Worm (Caenorhabditis elegans) whole organism, mixed stage, embryonic: ENCODE measurements around the gene T10H9.8.

Experiments
- bed-3 ChIP-seq: fragments of 200-800 bp; sonication (Bioruptor generic); optimal IDR thresholded peaks from 3 replicates; lab custom pipeline; 2018; ENCODE audit warnings: mild to moderate bottlenecking, missing genetic modification characterization, moderate library complexity, missing compliant biosample characterization
- blmp-1 ChIP-seq: fragments of 150-350 bp; optimal IDR thresholded peaks from 2 replicates; lab custom pipeline; 2014; ENCODE audit warnings: missing biosample characterization, missing genetic modification characterization
- ces-1 ChIP-seq: fragments of 150-350 bp; optimal IDR thresholded peaks from 2 replicates; lab custom pipeline; 2014; ENCODE audit warnings: missing biosample characterization, missing genetic modification reagents, missing genetic modification characterization
- drap-1 ChIP-seq: fragments of 200-800 bp; sonication (Bioruptor generic); optimal IDR thresholded peaks from 3 replicates; lab custom pipeline; 2018; ENCODE audit warnings: mild to moderate bottlenecking, missing genetic modification characterization, missing compliant biosample characterization
- elt-3 ChIP-seq: fragments of 150-350 bp; optimal IDR thresholded peaks from 2 replicates; lab custom pipeline; 2014; ENCODE audit warnings: missing biosample characterization, missing genetic modification characterization
- lin-13 ChIP-seq: fragments of 150-350 bp; optimal IDR thresholded peaks from 2 replicates; lab custom pipeline; 2014; ENCODE audit warnings: missing biosample characterization, missing genetic modification characterization
- lsy-2 ChIP-seq: fragments of 150-350 bp; optimal IDR thresholded peaks from 2 replicates; lab custom pipeline; 2014; ENCODE audit warnings: missing biosample characterization, missing genetic modification characterization
- mab-5 ChIP-seq: fragments of 150-350 bp; optimal IDR thresholded peaks from 2 replicates; lab custom pipeline; 2014; ENCODE audit warnings: missing biosample characterization, missing genetic modification characterization
- mls-2 ChIP-seq: sonication (generic microtip); optimal IDR thresholded peaks from 2 replicates; lab custom pipeline; 2016; ENCODE audit warnings: mild to moderate bottlenecking, missing genetic modification characterization, moderate library complexity, missing compliant biosample characterization
- nhr-28 ChIP-seq: fragments of 150-350 bp; optimal IDR thresholded peaks from 2 replicates; lab custom pipeline; 2014; ENCODE audit warnings: missing biosample characterization, missing genetic modification characterization
- pha-4 ChIP-seq: fragments of 150-350 bp; optimal IDR thresholded peaks from 2 replicates; lab custom pipeline; 2018; ENCODE audit warnings: missing biosample characterization, missing genetic modification reagents, missing genetic modification characterization
- snpc-4 ChIP-seq: fragments of 150-350 bp; optimal IDR thresholded peaks from 2 replicates; lab custom pipeline; 2014; ENCODE audit warnings: missing biosample characterization, missing genetic modification characterization
- unc-62 ChIP-seq: fragments of 150-350 bp; optimal IDR thresholded peaks from 2 replicates; lab custom pipeline; 2014; ENCODE audit warnings: missing biosample characterization, missing genetic modification reagents, missing genetic modification characterization
- ztf-11 ChIP-seq: fragments of 150-350 bp; optimal IDR thresholded peaks from 2 replicates; lab custom pipeline; 2014; ENCODE audit warnings: missing biosample characterization, missing genetic modification characterization

DNA sequence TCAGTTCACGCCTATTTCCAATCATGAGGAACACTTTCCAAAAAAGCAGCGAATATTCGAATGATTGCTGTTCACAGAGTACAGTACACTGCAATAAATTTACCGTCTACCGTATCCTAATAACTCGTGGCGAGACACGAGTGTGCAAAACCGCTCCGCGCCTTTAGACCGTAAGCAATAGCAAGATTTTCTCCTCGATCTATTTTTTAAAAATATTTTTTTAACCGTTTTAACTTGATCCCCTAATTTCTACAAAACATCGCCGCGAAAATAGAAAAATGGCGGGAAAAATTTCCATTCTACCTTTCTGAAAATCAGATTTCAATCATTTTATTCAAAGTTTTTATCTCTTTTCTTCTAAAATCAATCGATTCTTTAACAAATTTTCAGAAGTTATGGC, 50.5 kb downstream of the T10H9.8 start, which contains the start of gene era-1:
- TF ChIP-seq pha-4 (tag; lab: Kevin White, UChicago) (no peak), mab-5 (tag; lab: Kevin White, UChicago) (no peak), snpc-4 (no peak), blmp-1 (tag; lab: Kevin White, UChicago) (no peak), ces-1 (GFP tag; lab: Kevin White, UChicago) (no peak), unc-62 (GFP tag; lab: Kevin White, UChicago) (no peak), elt-3 (no peak), lsy-2 (tag; lab: Kevin White, UChicago) (no peak), lin-13 (tag; lab: Kevin White, UChicago) (no peak), mls-2 (tag; lab: Kevin White, UChicago) (no peak), drap-1 (GFP tag; lab: Kevin White, UChicago) (no peak), ztf-11 (no peak), nhr-28 (tag; lab: Kevin White, UChicago) (no peak), bed-3 (GFP tag; lab: Kevin White, UChicago) (no peak)
